Worm (Caenorhabditis elegans) whole organism, L3 larva: ENCODE measurements around the gene Y50E8A.5.

Source experiments
- ama-1 ChIP-seq: fragments of 150-350 bp; optimal IDR thresholded peaks from 2 replicates; lab custom pipeline; 2018
- ceh-28 ChIP-seq: fragments of 150-350 bp; optimal IDR thresholded peaks from 2 replicates; lab custom pipeline; 2014; ENCODE audit warnings: missing biosample characterization, missing genetic modification reagents, missing genetic modification characterization
- daf-12 ChIP-seq: fragments of 150-350 bp; optimal IDR thresholded peaks from 2 replicates; lab custom pipeline; 2014; ENCODE audit warnings: missing biosample characterization, missing genetic modification reagents, missing genetic modification characterization
- elt-1 ChIP-seq: fragments of 150-350 bp; optimal IDR thresholded peaks from 2 replicates; lab custom pipeline; 2014; ENCODE audit warnings: missing biosample characterization, missing genetic modification characterization
- elt-2 ChIP-seq: sonication (generic microtip); optimal IDR thresholded peaks from 2 replicates; lab custom pipeline; 2016; ENCODE audit warnings: missing genetic modification reagents, mild to moderate bottlenecking, missing genetic modification characterization, missing compliant biosample characterization
- lin-15B ChIP-seq: fragments of 150-350 bp; optimal IDR thresholded peaks from 2 replicates; lab custom pipeline; 2014; ENCODE audit warnings: missing biosample characterization, missing genetic modification characterization
- nhr-25 ChIP-seq: sonication (generic microtip); optimal IDR thresholded peaks from 2 replicates; lab custom pipeline; 2017; ENCODE audit warnings: missing biosample characterization, missing genetic modification characterization
- nhr-76 ChIP-seq: fragments of 150-350 bp; sonication (generic microtip); optimal IDR thresholded peaks from 5 replicates; lab custom pipeline; 2014; ENCODE audit warnings: missing biosample characterization, missing genetic modification characterization
- skn-1 ChIP-seq: fragments of 150-350 bp; optimal IDR thresholded peaks from 2 replicates; lab custom pipeline; 2014; ENCODE audit warnings: missing biosample characterization, missing genetic modification characterization
- unc-62 ChIP-seq: fragments of 150-350 bp; sonication (generic microtip); optimal IDR thresholded peaks from 4 replicates; lab custom pipeline; 2014; ENCODE audit warnings: missing biosample characterization, missing genetic modification reagents, missing genetic modification characterization
- ztf-11 ChIP-seq: fragments of 150-350 bp; optimal IDR thresholded peaks from 2 replicates; lab custom pipeline; 2014; ENCODE audit warnings: missing biosample characterization, missing genetic modification characterization

ce11 chrV:14715608-14716007 lies 21.1 kb downstream of the Y50E8A.5 start, which contains the start of gene R08A2.2:
- no peak for TF ChIP-seq ztf-11
- TF ChIP-seq ama-1 (lab: Kevin White, UChicago): no peak
- no peak for TF ChIP-seq nhr-76
- TF ChIP-seq unc-62: no peak
- no peak for TF ChIP-seq skn-1 (tag; lab: Kevin White, UChicago)
- no peak for TF ChIP-seq nhr-25 (tag; lab: Kevin White, UChicago)
- no peak for TF ChIP-seq daf-12 (tag; lab: Kevin White, UChicago)
- no peak for TF ChIP-seq elt-1 (tag; lab: Kevin White, UChicago)
- TF ChIP-seq elt-2 (tag; lab: Kevin White, UChicago): no peak
- TF ChIP-seq lin-15B (tag; lab: Kevin White, UChicago): no peak
- no peak for TF ChIP-seq ceh-28 (tag; lab: Kevin White, UChicago)
